Fruit fly (Drosophila melanogaster): ENCODE measurements around the gene CG4836.

Gene CG4836

DNA sequence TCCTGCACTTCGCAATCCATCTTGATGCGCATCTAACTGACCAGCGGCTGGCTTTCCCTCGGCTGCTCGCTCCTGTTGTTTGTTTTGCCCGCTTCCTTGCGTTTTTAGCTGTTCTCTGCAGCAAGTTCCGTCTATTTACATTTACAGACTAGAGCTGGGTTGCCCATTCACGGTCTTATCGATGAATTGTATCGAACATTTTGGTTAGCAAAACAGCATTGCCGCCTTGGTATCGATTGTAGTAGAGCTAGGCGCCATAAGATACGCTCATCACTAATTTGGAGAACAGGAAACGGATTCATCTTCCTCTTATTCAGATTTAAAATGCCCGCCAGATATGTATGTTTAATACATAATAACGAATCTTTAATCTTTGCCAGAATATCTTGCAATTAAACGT is 22.2 kb downstream of the CG4836 start, which contains the start of gene Regnase-1:
TSS of gene Regnase-1 (minus strand) at position 170 of the 400 bp plus-strand sequence.
- TF ChIP-seq Hmx (GFP tag; optimal IDR thresholded peaks at IDR 0.05) (no peak), CG6272 (GFP tag; IDR thresholded peaks at IDR 0.05) (peak; percentile 77), CG4282 (GFP tag; optimal IDR thresholded peaks at IDR 0.05) (peak; percentile 66), salm (tag; optimal IDR thresholded peaks at IDR 0.05) (peak; percentile 93), nmo (GFP tag; optimal IDR thresholded peaks at IDR 0.05) (peak; percentile 87), CG11504 (tag; optimal IDR thresholded peaks at IDR 0.05) (peak; percentile 87), lov (optimal IDR thresholded peaks at IDR 0.05) (no peak), lov (GFP tag; IDR thresholded peaks at IDR 0.05) (peak; percentile 96), Dfd (GFP tag; optimal IDR thresholded peaks at IDR 0.05) (no peak), Dp (GFP tag; optimal IDR thresholded peaks at IDR 0.05) (peak; percentile 96), CG6654 (GFP tag; optimal IDR thresholded peaks at IDR 0.05) (peak; percentile 75), cwo (GFP tag; optimal IDR thresholded peaks at IDR 0.05) (peak; percentile 75), CG11560 (tag; IDR thresholded peaks at IDR 0.05) (no peak), MTF-1 (GFP tag; optimal IDR thresholded peaks at IDR 0.05; ENCODE audit: borderline replicate concordance) (peak; percentile 97), CG14667 (GFP tag; IDR thresholded peaks at IDR 0.05) (peak; percentile 48; the same call in 1 of the 2 replicates), HLH4C (GFP tag; IDR thresholded peaks at IDR 0.05; ENCODE audit: partially characterized antibody) (peak; percentile 93), CG12391 (tag; optimal IDR thresholded peaks at IDR 0.05) (peak; percentile 94), br (optimal IDR thresholded peaks at IDR 0.05) (no peak), sc (optimal IDR thresholded peaks at IDR 0.05) (no peak), sc (GFP tag; optimal IDR thresholded peaks at IDR 0.05) (peak; percentile 89), sr (GFP tag; IDR thresholded peaks at IDR 0.05) (peak; percentile 92), vnd (GFP tag; IDR thresholded peaks at IDR 0.05; ENCODE audit: partially characterized antibody) (peak; percentile 91), CG31388 (GFP tag; optimal IDR thresholded peaks at IDR 0.05) (peak; percentile 49), dmrt11E (tag; optimal IDR thresholded peaks at IDR 0.05) (peak; percentile 76), Hr3 (GFP tag; optimal IDR thresholded peaks at IDR 0.05) (peak; percentile 72), CG6813 (GFP tag; optimal IDR thresholded peaks at IDR 0.05) (peak; percentile 97), scrt (GFP tag; optimal IDR thresholded peaks at IDR 0.05) (peak; percentile 89), CG9609 (GFP tag; optimal IDR thresholded peaks at IDR 0.05) (peak; percentile 79), CG30403 (GFP tag; optimal IDR thresholded peaks at IDR 0.05) (peak; percentile 78), CG9817 (tag; optimal IDR thresholded peaks at IDR 0.05) (peak; percentile 90), tgo (GFP tag; IDR thresholded peaks at IDR 0.05) (peak; percentile 83), jing (GFP tag; optimal IDR thresholded peaks at IDR 0.05) (peak; percentile 55), Antp (GFP tag; optimal IDR thresholded peaks at IDR 0.05) (peak; percentile 73), her (GFP tag; optimal IDR thresholded peaks at IDR 0.05) (peak; percentile 91), CG9215 (GFP tag; IDR thresholded peaks at IDR 0.05) (peak; percentile 41; the same call in 1 of the 2 replicates), NfI (GFP tag; optimal IDR thresholded peaks at IDR 0.05) (peak; percentile 97), Tbp (GFP tag; optimal IDR thresholded peaks at IDR 0.05) (no peak), CG15514 (GFP tag; optimal IDR thresholded peaks at IDR 0.05) (peak; percentile 95), CG33213 (GFP tag; optimal IDR thresholded peaks at IDR 0.05) (peak; percentile 92), Lpt (GFP tag; optimal IDR thresholded peaks at IDR 0.05) (no peak), CG30020 (tag; optimal IDR thresholded peaks at IDR 0.05) (peak; percentile 63), Lhr (GFP tag; optimal IDR thresholded peaks at IDR 0.05) (peak; percentile 88), CG12071 (GFP tag; optimal IDR thresholded peaks at IDR 0.05) (peak; percentile 95), CG43689 (GFP tag; IDR thresholded peaks at IDR 0.05) (peak; percentile 76), Hr39 (optimal IDR thresholded peaks at IDR 0.05) (no peak), Asciz (GFP tag; optimal IDR thresholded peaks at IDR 0.05) (peak; percentile 95), CG2712 (tag; optimal IDR thresholded peaks at IDR 0.05) (peak; percentile 90), gt (GFP tag; IDR thresholded peaks at IDR 0.05) (peak; percentile 44; the same call in 1 of the 2 replicates), CG10654 (GFP tag; optimal IDR thresholded peaks at IDR 0.05) (peak; percentile 86), CG18764 (GFP tag; optimal IDR thresholded peaks at IDR 0.05) (peak; percentile 89), BtbVII (GFP tag; optimal IDR thresholded peaks at IDR 0.05) (peak; percentile 95), CG3407 (GFP tag; optimal IDR thresholded peaks at IDR 0.05) (peak; percentile 88)
